Fruit fly (Drosophila melanogaster) whole organism, adult: ENCODE measurements around the gene CG7650.

Source experiments
- CG11617 ChIP-seq: fragments of 200-800 bp; sonication (Bioruptor generic); optimal IDR thresholded peaks from 2 replicates; lab custom pipeline; 2017; ENCODE audit warnings: mild to moderate bottlenecking, missing biosample characterization, missing genetic modification reagents, missing genetic modification characterization
- CG12768 ChIP-seq: fragments of 200-800 bp; sonication (Bioruptor generic); optimal IDR thresholded peaks from 2 replicates; lab custom pipeline; 2017; ENCODE audit warnings: missing biosample characterization, missing genetic modification characterization, mild to moderate bottlenecking, moderate library complexity, missing genetic modification reagents
- CG14711 ChIP-seq: fragments of 200-800 bp; sonication (Bioruptor generic); optimal IDR thresholded peaks from 2 replicates; lab custom pipeline; 2018; ENCODE audit warnings: missing biosample characterization, mild to moderate bottlenecking, missing genetic modification characterization, moderate library complexity
- CG1620 ChIP-seq: fragments of 200-800 bp; sonication (Bioruptor generic); optimal IDR thresholded peaks from 2 replicates; lab custom pipeline; 2016; ENCODE audit warnings: missing biosample characterization, missing genetic modification characterization
- CG33017 ChIP-seq: fragments of 200-800 bp; sonication (Bioruptor generic); optimal IDR thresholded peaks from 2 replicates; lab custom pipeline; 2018; ENCODE audit warnings: missing biosample characterization, mild to moderate bottlenecking, missing genetic modification characterization, moderate library complexity
- CG5204 ChIP-seq: fragments of 200-800 bp; sonication (Bioruptor generic); optimal IDR thresholded peaks from 2 replicates; lab custom pipeline; 2016; ENCODE audit warnings: missing biosample characterization, missing genetic modification characterization
- CG7045 ChIP-seq: fragments of 200-800 bp; sonication (Bioruptor generic); optimal IDR thresholded peaks from 2 replicates; lab custom pipeline; 2017; ENCODE audit warnings: missing biosample characterization, mild to moderate bottlenecking, missing genetic modification characterization
- CG7101 ChIP-seq: fragments of 200-800 bp; sonication (Bioruptor generic); optimal IDR thresholded peaks from 2 replicates; lab custom pipeline; 2018; ENCODE audit warnings: missing biosample characterization, mild to moderate bottlenecking, missing genetic modification characterization, moderate library complexity
- Clk ChIP-seq: fragments of 200-800 bp; sonication (Bioruptor generic); optimal IDR thresholded peaks from 2 replicates; lab custom pipeline; 2017; ENCODE audit warnings: missing biosample characterization, missing genetic modification characterization
- Crg-1 ChIP-seq: fragments of 200-800 bp; sonication (Bioruptor generic); optimal IDR thresholded peaks from 2 replicates; lab custom pipeline; 2016; ENCODE audit warnings: missing biosample characterization, missing genetic modification characterization
- Hr96 ChIP-seq: fragments of 200-800 bp; sonication (Bioruptor generic); optimal IDR thresholded peaks from 2 replicates; lab custom pipeline; 2016; ENCODE audit warnings: missing biosample characterization, missing genetic modification characterization
- Mnt ChIP-seq: fragments of 200-800 bp; sonication (Bioruptor generic); optimal IDR thresholded peaks from 2 replicates; lab custom pipeline; 2016; ENCODE audit warnings: missing biosample characterization, mild to moderate bottlenecking, missing genetic modification characterization
- bab1 ChIP-seq: fragments of 200-800 bp; sonication (Bioruptor generic); optimal IDR thresholded peaks from 3 replicates; lab custom pipeline; 2019; ENCODE audit warnings: missing biosample characterization, mild to moderate bottlenecking, missing genetic modification characterization, moderate library complexity
- cic ChIP-seq: fragments of 200-800 bp; sonication (Bioruptor generic); optimal IDR thresholded peaks from 2 replicates; lab custom pipeline; 2017; ENCODE audit warnings: missing biosample characterization, mild to moderate bottlenecking, missing genetic modification characterization, moderate library complexity
- cnc ChIP-seq, 2 experiments: fragments of >200 bp; optimal IDR thresholded peaks; 2 replicates each; lab custom pipeline; 2017
- kay ChIP-seq: fragments of 200-800 bp; sonication (Bioruptor generic); peaks from one replicate; lab custom pipeline; 2016; ENCODE audit warnings: missing biosample characterization, missing genetic modification characterization, borderline replicate concordance
- ovo ChIP-seq: fragments of 200-800 bp; sonication (Bioruptor generic); optimal IDR thresholded peaks from 2 replicates; lab custom pipeline; 2016; ENCODE audit warnings: missing biosample characterization, missing genetic modification characterization
- pad ChIP-seq: fragments of 200-800 bp; sonication (Bioruptor generic); optimal IDR thresholded peaks from 3 replicates; lab custom pipeline; 2017; ENCODE audit warnings: missing biosample characterization, missing genetic modification characterization, mild to moderate bottlenecking, moderate library complexity, missing genetic modification reagents
- tj ChIP-seq: fragments of 200-800 bp; sonication (Bioruptor generic); optimal IDR thresholded peaks from 3 replicates; lab custom pipeline; 2017; ENCODE audit warnings: missing biosample characterization, mild to moderate bottlenecking, missing genetic modification characterization, moderate library complexity
- toe ChIP-seq: fragments of 200-800 bp; sonication (Bioruptor generic); optimal IDR thresholded peaks from 2 replicates; lab custom pipeline; 2016; ENCODE audit warnings: missing biosample characterization, missing genetic modification characterization

The CG7650 gene

DNA sequence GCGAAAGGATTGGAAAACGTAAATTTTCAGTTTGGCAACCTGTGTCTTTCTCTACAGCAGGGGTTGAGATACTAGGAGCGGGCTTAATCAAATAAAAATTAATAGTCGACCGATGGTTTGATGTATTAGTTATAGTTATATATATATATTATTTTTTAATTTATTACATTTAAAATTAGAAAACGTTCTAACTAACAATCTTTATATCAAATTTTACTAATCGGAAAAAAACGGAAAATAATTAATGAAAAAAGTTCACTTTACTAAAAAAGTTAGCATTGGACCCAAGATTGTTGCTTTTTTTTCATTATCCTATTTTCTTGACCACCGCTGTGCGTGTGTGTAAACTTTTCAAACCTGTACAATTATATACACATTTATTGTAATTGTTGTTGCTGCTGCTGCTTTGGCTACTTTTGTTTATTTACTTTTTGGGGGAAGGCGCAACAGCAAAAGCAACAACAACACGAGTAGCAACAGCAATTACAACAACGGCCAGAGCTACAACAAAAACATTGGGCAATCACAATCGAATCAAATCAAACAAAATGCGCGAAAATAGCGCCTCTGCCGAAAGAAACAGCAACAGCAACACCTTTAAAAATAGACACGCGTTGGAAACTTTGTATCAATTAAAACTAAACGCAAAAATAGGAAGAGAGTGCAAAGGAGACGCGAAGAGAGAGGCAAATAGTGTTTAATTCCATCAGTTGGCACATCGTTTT, 17.5 kb downstream of the CG7650 start:
- TF ChIP-seq CG5204 (GFP tag; lab: Kevin White, UChicago) (no peak), CG33017 (tag; lab: Kevin White, UChicago) (peak; percentile 28)

DNA sequence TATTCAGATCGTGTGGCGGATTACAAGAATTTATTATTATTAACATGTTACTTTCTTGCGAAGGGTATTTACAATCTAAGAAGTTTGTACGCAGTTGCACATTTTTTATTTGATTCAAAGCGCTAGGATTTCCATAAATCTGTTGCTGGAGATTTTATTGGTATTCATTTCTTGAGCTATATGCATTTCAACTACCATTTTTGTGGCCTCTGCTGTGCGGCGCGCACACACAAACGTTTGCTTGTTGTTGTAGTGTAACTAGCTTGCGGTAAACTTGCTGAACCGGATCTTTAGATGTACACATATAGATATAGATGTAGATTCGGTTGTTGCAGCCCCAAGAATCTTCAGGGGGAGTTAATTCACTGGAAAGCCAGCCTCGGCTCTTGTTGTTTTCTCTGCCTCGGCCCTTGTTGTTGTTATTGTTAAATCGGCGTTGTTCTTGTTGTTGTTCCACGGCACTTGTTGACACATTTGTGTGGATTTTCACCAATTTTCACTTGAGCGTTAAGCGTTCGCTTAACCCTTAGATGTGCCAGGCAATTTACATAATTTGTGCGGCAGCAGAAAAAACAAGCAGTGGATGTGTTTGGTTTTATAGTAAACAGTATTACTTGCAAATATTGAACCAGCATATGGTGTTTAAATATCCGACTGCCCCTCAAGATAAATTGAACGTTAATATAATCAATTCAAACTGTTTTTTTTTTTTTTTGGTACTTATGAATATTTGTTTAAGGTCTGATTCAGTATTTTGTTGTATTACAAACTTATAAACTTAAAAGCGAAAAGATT, 19.2 kb downstream of the CG7650 start:
- TF ChIP-seq cic (GFP tag; lab: Kevin White, UChicago) = no peak
- TF ChIP-seq CG12768 (GFP tag; lab: Kevin White, UChicago) = no peak
- TF ChIP-seq kay (GFP tag; lab: Kevin White, UChicago) = no peak
- TF ChIP-seq CG1620 (GFP tag; lab: Kevin White, UChicago) = no peak
- TF ChIP-seq CG14711 = no peak
- TF ChIP-seq ovo (GFP tag; lab: Kevin White, UChicago) = no peak
- TF ChIP-seq cnc (optimal IDR thresholded peaks at IDR 0.05; lab: Kevin White, UChicago) = no peak
- TF ChIP-seq Clk (GFP tag; lab: Kevin White, UChicago) = no peak
- TF ChIP-seq Crg-1 = no peak
- TF ChIP-seq bab1 (GFP tag; lab: Kevin White, UChicago) = no peak
- no peak for TF ChIP-seq tj (GFP tag; lab: Kevin White, UChicago)
- TF ChIP-seq CG33017 (tag; lab: Kevin White, UChicago) = no peak
- no peak for TF ChIP-seq pad (GFP tag; lab: Kevin White, UChicago)
- TF ChIP-seq toe (GFP tag; lab: Kevin White, UChicago) = no peak
- TF ChIP-seq CG11617 = no peak
- TF ChIP-seq CG7045 (GFP tag; lab: Kevin White, UChicago) = no peak
- TF ChIP-seq Hr96 = no peak
- no peak for TF ChIP-seq CG7101
- TF ChIP-seq Mnt (GFP tag; lab: Kevin White, UChicago) = no peak

DNA sequence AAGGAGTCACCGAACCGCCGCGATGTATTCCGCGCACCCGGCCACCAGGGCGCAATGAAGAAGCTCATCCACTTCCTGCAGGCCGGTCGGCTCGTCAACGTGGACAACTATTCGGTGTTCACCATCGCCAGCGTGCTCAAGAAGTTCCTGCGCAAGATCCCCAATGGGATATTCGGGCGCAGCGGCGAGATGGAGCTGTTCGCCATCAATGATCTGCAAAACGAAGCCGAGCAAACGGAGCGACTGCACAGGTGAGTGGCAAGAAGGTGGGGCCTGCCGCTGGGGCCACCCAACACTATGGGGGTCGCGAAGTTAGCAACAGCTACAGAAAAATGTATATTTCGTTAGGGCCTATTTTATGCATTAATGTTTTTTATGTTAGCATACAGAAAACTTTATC, 20.4 kb downstream of the CG7650 start:
- TF ChIP-seq tj (GFP tag; lab: Kevin White, UChicago) = no peak
- no peak for TF ChIP-seq Crg-1
- TF ChIP-seq Hr96 = no peak
- TF ChIP-seq Mnt (GFP tag; lab: Kevin White, UChicago) = no peak
- TF ChIP-seq cnc (optimal IDR thresholded peaks at IDR 0.05; lab: Kevin White, UChicago) = no peak
- no peak for TF ChIP-seq cic (GFP tag; lab: Kevin White, UChicago)
- no peak for TF ChIP-seq toe (GFP tag; lab: Kevin White, UChicago)
- TF ChIP-seq Clk (GFP tag; lab: Kevin White, UChicago) = no peak
- TF ChIP-seq pad (GFP tag; lab: Kevin White, UChicago) = no peak
- TF ChIP-seq CG14711 = no peak
- TF ChIP-seq CG7045 (GFP tag; lab: Kevin White, UChicago) = no peak
- TF ChIP-seq CG7101 = no peak
- TF ChIP-seq CG12768 (GFP tag; lab: Kevin White, UChicago) = no peak
- no peak for TF ChIP-seq CG11617
- no peak for TF ChIP-seq ovo (GFP tag; lab: Kevin White, UChicago)

DNA sequence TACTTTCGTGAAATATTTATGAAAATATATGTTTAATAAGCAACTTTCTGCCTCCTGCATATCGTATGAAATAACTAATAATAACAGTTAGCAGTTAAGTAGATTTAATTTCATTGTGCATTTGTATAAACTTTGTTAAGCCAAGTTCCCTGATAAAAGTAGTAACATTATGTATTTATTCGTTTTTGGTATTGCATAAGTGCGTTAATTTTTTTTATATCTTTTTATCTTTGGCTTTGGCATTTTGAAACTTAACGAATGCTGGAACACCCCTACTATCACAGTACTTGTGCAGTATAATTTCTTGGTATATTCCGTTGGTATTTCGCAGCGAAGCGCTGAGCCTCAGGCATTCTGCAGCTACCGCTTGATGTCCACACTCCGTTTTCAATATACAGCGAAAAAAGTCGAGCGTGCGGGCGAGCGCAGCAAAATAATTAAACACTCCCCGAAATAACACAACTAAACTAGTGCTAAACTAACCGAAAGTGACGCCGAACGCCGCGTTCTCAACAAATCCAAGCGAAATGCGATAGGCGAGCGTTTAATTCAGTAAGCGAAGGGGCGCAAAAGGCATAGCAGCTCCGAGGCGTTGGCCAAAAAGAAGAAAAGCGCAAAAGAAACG, 21.6 kb downstream of the CG7650 start, which contains the start of gene RhoGAP71E:
Gene RhoGAP71E, plus strand, starts transcription at position 347 of the 625 bp plus-strand sequence.
- TF ChIP-seq CG7045 (GFP tag; lab: Kevin White, UChicago) (no peak), Mnt (GFP tag; lab: Kevin White, UChicago) (peak; percentile 69), cnc (optimal IDR thresholded peaks at IDR 0.05; lab: Kevin White, UChicago) (no peak), CG33017 (tag; lab: Kevin White, UChicago) (peak; percentile 54), CG7101 (peak; percentile 61), toe (GFP tag; lab: Kevin White, UChicago) (peak; percentile 18), Hr96 (no peak), cic (GFP tag; lab: Kevin White, UChicago) (peak; percentile 1), pad (GFP tag; lab: Kevin White, UChicago) (peak; percentile 2), CG14711 (peak; percentile 31), CG12768 (GFP tag; lab: Kevin White, UChicago) (peak; percentile 41), bab1 (GFP tag; lab: Kevin White, UChicago) (peak; percentile 74), CG1620 (GFP tag; lab: Kevin White, UChicago) (peak; percentile 41), Clk (GFP tag; lab: Kevin White, UChicago) (peak; percentile 16), CG5204 (GFP tag; lab: Kevin White, UChicago) (no peak), tj (GFP tag; lab: Kevin White, UChicago) (no peak), Crg-1 (peak; percentile 62), kay (GFP tag; lab: Kevin White, UChicago) (peak; percentile 80), ovo (GFP tag; lab: Kevin White, UChicago) (no peak)
